Worm (Caenorhabditis elegans) whole organism, late embryonic: Measurements from ENCODE around the gene Y57A10C.1.

Experiments
- C38D4.7 ChIP-seq: fragments of 200-800 bp; sonication (Bioruptor generic); optimal IDR thresholded peaks from 2 replicates; lab custom pipeline; 2018; ENCODE audit warnings: mild to moderate bottlenecking, missing genetic modification characterization, moderate library complexity, missing compliant biosample characterization
- F13H6.1 ChIP-seq: sonication (generic microtip); optimal IDR thresholded peaks from 2 replicates; lab custom pipeline; 2016; ENCODE audit warnings: missing genetic modification characterization, missing compliant biosample characterization
- K02D7.2 ChIP-seq: sonication (generic microtip); optimal IDR thresholded peaks from 2 replicates; lab custom pipeline; 2017; ENCODE audit warnings: mild to moderate bottlenecking, missing genetic modification characterization, missing compliant biosample characterization
- ama-1 ChIP-seq: fragments of 150-350 bp; optimal IDR thresholded peaks from 2 replicates; lab custom pipeline; 2014
- ceh-14 ChIP-seq: sonication (generic microtip); optimal IDR thresholded peaks from 2 replicates; lab custom pipeline; 2016; ENCODE audit warnings: missing genotype, missing genetic modification characterization, missing compliant biosample characterization
- ceh-18 ChIP-seq: sonication (generic microtip); optimal IDR thresholded peaks from 2 replicates; lab custom pipeline; 2016; ENCODE audit warnings: missing genetic modification characterization, missing compliant biosample characterization
- ceh-19 ChIP-seq: fragments of 200-800 bp; sonication (Bioruptor generic); optimal IDR thresholded peaks from 2 replicates; lab custom pipeline; 2018; ENCODE audit warnings: mild to moderate bottlenecking, missing genetic modification characterization, missing compliant biosample characterization
- ceh-30 ChIP-seq: fragments of 150-350 bp; optimal IDR thresholded peaks from 2 replicates; lab custom pipeline; 2014; ENCODE audit warnings: missing biosample characterization, missing genetic modification characterization
- ceh-31 ChIP-seq: sonication (generic microtip); optimal IDR thresholded peaks from 2 replicates; lab custom pipeline; 2016; ENCODE audit warnings: missing genetic modification characterization, missing compliant biosample characterization
- ceh-34 ChIP-seq: sonication (generic microtip); optimal IDR thresholded peaks from 2 replicates; lab custom pipeline; 2016; ENCODE audit warnings: mild to moderate bottlenecking, missing genetic modification characterization, missing compliant biosample characterization
- ceh-45 ChIP-seq: fragments of 200-800 bp; sonication (Bioruptor generic); IDR thresholded peaks from 2 replicates; pipeline ENCODE4 v1.3.6; 2022; ENCODE audit warnings: missing genetic modification reagents, missing genetic modification characterization, missing compliant biosample characterization
- che-1 ChIP-seq: sonication (generic microtip); optimal IDR thresholded peaks from 2 replicates; lab custom pipeline; 2016; ENCODE audit warnings: mild to moderate bottlenecking, missing genetic modification characterization, missing compliant biosample characterization
- elt-2 ChIP-seq: sonication (generic microtip); optimal IDR thresholded peaks from 2 replicates; lab custom pipeline; 2016; ENCODE audit warnings: missing genetic modification reagents, missing genetic modification characterization, missing compliant biosample characterization
- elt-4 ChIP-seq: sonication (generic microtip); optimal IDR thresholded peaks from 2 replicates; lab custom pipeline; 2016; ENCODE audit warnings: missing genetic modification characterization, missing compliant biosample characterization
- ets-4 ChIP-seq: sonication (generic microtip); optimal IDR thresholded peaks from 2 replicates; lab custom pipeline; 2016; ENCODE audit warnings: missing genetic modification characterization, missing compliant biosample characterization
- fkh-10 ChIP-seq: fragments of 150-350 bp; optimal IDR thresholded peaks from 2 replicates; lab custom pipeline; 2014; ENCODE audit warnings: missing biosample characterization, missing genetic modification reagents, missing genetic modification characterization
- fkh-6 ChIP-seq: sonication (generic microtip); optimal IDR thresholded peaks from 2 replicates; lab custom pipeline; 2016; ENCODE audit warnings: missing genetic modification characterization, missing compliant biosample characterization
- gmeb-2 ChIP-seq: sonication (generic microtip); optimal IDR thresholded peaks from 2 replicates; lab custom pipeline; 2016; ENCODE audit warnings: missing genetic modification characterization, inconsistent platforms, missing compliant biosample characterization
- hlh-15 ChIP-seq: sonication (generic microtip); optimal IDR thresholded peaks from 2 replicates; lab custom pipeline; 2016; ENCODE audit warnings: missing genetic modification characterization, missing compliant biosample characterization
- hlh-8 ChIP-seq: sonication (generic microtip); optimal IDR thresholded peaks from 2 replicates; lab custom pipeline; 2016; ENCODE audit warnings: missing genotype, missing genetic modification characterization, missing compliant biosample characterization
- nhr-232 ChIP-seq: sonication (generic microtip); optimal IDR thresholded peaks from 2 replicates; lab custom pipeline; 2016; ENCODE audit warnings: missing genetic modification characterization, missing compliant biosample characterization
- pat-9 ChIP-seq: fragments of 200-800 bp; sonication (Bioruptor generic); optimal IDR thresholded peaks from 2 replicates; lab custom pipeline; 2018; ENCODE audit warnings: mild to moderate bottlenecking, missing genetic modification characterization, moderate library complexity, missing compliant biosample characterization
- pqm-1 ChIP-seq: sonication (generic microtip); optimal IDR thresholded peaks from 2 replicates; lab custom pipeline; 2016; ENCODE audit warnings: missing genetic modification characterization, missing compliant biosample characterization
- ref-2 ChIP-seq: sonication (generic microtip); optimal IDR thresholded peaks from 2 replicates; lab custom pipeline; 2016; ENCODE audit warnings: missing genetic modification characterization, missing compliant biosample characterization
- sox-2 ChIP-seq: fragments of 200-800 bp; sonication (Bioruptor generic); IDR thresholded peaks from 2 replicates; pipeline ENCODE4 v1.3.6; 2022; ENCODE audit warnings: missing genetic modification reagents, missing genetic modification characterization, missing compliant biosample characterization
- tbx-2 ChIP-seq: sonication (generic microtip); optimal IDR thresholded peaks from 2 replicates; lab custom pipeline; 2016; ENCODE audit warnings: missing genetic modification characterization, missing compliant biosample characterization
- tbx-7 ChIP-seq: sonication (generic microtip); optimal IDR thresholded peaks from 2 replicates; lab custom pipeline; 2016; ENCODE audit warnings: missing genotype, missing genetic modification characterization, missing compliant biosample characterization
- unc-42 ChIP-seq: sonication (generic microtip); optimal IDR thresholded peaks from 2 replicates; lab custom pipeline; 2016; ENCODE audit warnings: missing genotype, missing genetic modification characterization, missing compliant biosample characterization
- ztf-16 ChIP-seq: sonication (generic microtip); optimal IDR thresholded peaks from 2 replicates; lab custom pipeline; 2017; ENCODE audit warnings: missing genetic modification characterization, missing compliant biosample characterization

The Y57A10C.1 gene

DNA sequence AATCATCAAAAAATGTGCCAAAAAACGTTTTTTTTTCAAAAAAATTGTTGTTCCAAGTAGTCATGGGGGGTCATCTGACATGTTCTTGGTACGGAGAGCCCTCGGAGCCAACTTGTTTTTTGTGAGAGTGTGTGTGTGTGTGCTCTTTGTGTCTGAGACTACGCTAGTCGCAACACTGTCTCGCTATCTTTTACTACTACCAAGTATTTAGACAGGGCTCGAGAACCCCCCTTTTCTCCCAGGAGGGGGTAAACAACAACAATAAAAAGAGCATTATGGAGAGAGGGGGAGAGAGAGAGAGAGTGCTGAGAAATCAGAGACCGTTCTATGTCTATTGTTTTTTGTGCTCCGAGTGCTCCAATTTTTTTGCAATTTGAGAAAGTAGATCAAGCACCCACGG is 33.5 kb downstream of the Y57A10C.1 start (continued):
- no peak for TF ChIP-seq K02D7.2
- no peak for TF ChIP-seq nhr-232
- TF ChIP-seq ama-1 = no peak
- TF ChIP-seq ztf-16 = no peak

DNA sequence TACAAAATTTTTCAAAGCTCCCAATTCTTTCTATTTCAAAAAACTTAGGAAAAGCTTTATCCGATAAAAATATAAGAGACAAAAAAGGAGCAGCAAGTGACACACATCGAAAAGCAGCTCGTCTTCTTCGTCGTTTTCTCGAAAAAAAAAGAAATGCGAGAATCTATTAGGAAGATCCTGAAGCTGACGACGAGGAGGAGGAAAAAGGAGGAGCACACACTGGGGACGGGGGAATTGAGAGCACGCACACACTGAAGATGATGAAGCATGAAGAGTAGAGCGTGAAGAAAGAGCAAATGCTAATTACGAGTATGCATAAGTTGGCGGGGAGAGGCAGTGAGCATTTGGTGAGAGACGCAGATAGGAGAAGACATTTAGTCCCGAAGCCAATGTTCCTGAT is 38.4 kb downstream of the Y57A10C.1 start:
- TF ChIP-seq unc-42 (tag; lab: Kevin White, UChicago) (peak; percentile 63), pqm-1 (no peak), tbx-7 (tag; lab: Kevin White, UChicago) (no peak), C38D4.7 (GFP tag; lab: Kevin White, UChicago) (no peak), ceh-31 (tag; lab: Kevin White, UChicago) (peak; percentile 47)
- TF ChIP-seq, all 69 proteins: peak for 2

DNA sequence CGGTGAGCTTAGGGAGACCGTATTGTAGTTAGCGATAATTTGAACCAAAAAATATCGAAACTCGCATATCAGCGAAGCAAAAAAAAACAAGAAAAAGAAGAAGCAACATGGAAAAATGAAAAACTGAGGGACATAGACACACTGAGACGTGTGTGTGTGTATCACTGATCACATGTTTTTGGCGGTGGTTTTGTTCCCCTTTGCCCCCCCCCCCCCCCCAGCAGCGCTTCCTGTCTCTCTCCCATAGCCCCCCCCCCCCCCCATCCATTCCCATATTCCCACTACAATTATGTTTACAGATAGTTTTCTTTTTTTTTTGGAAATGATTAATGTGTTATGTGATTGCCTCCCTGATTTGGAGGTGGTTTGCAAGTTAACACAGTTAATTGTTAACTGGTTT is 43.1 kb downstream of the Y57A10C.1 start:
- TF ChIP-seq ceh-14 (tag; lab: Kevin White, UChicago) = no peak
- TF ChIP-seq fkh-6 = no peak
- TF ChIP-seq ceh-34 (tag; lab: Kevin White, UChicago) = no peak
- TF ChIP-seq ceh-18 (tag; lab: Kevin White, UChicago) = no peak
- no peak for TF ChIP-seq F13H6.1
- no peak for TF ChIP-seq ref-2
- no peak for TF ChIP-seq hlh-8
- no peak for TF ChIP-seq ceh-19 (GFP tag; lab: Kevin White, UChicago)
- TF ChIP-seq gmeb-2 (tag; lab: Kevin White, UChicago) = no peak
- no peak for TF ChIP-seq fkh-10 (GFP tag; lab: Kevin White, UChicago)
- TF ChIP-seq ceh-45 (GFP tag; lab: Robert Waterston, UW) = no peak
- TF ChIP-seq tbx-2 (tag; lab: Kevin White, UChicago) = no peak
- no peak for TF ChIP-seq pat-9 (tag; lab: Kevin White, UChicago)

DNA sequence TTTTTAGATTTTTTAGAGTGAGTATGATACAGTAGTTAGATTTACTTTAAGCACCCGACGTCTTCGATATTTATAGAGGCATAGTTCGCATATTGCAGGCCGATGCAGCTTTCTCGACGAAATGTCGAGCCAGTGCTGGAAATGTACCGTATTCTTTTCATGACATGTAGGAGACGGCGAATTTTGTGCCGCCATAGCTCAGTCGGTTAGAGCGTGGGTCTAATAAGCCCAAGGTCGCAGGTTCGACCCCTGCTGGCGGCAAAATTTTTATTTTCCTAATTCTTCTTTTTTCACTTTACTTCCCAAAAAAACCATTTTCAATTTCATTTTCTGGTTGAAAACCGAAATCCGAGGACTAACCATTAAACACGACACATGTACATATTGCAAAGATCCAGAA is 50.1 kb downstream of the Y57A10C.1 start:
- TF ChIP-seq ceh-14 (tag; lab: Kevin White, UChicago) (no peak), ceh-30 (tag; lab: Kevin White, UChicago) (no peak), ceh-31 (tag; lab: Kevin White, UChicago) (no peak), gmeb-2 (tag; lab: Kevin White, UChicago) (no peak), che-1 (tag; lab: Kevin White, UChicago) (no peak), ets-4 (no peak), hlh-15 (tag; lab: Kevin White, UChicago) (no peak), ceh-45 (GFP tag; lab: Robert Waterston, UW) (no peak), elt-4 (tag; lab: Kevin White, UChicago) (no peak), elt-2 (tag; lab: Kevin White, UChicago) (no peak), sox-2 (GFP tag; lab: Robert Waterston, UW) (no peak), ztf-16 (no peak), ref-2 (no peak)
